Worm (Caenorhabditis elegans) whole organism, L4/young adult: ENCODE data around the gene tam-1.

Experiments
- W03F9.2 ChIP-seq: fragments of 150-350 bp; optimal IDR thresholded peaks from 2 replicates; lab custom pipeline; 2014; ENCODE audit warnings: missing biosample characterization, missing genetic modification characterization
- dao-5 ChIP-seq: sonication (generic microtip); optimal IDR thresholded peaks from 2 replicates; lab custom pipeline; 2016; ENCODE audit warnings: missing genotype, missing genetic modification characterization, moderate library complexity, missing compliant biosample characterization
- him-1 ChIP-seq: sonication (generic microtip); optimal IDR thresholded peaks from 2 replicates; lab custom pipeline; 2016; ENCODE audit warnings: missing genotype, missing genetic modification reagents, missing genetic modification characterization, missing compliant biosample characterization

tam-1 gene

ce11 chrV:4944219-4944618 lies 18.7 kb downstream of the tam-1 start, which contains the start of gene str-211:
str-211 (minus strand) TSS chrV:4944319.
- TF ChIP-seq dao-5 (tag; lab: Kevin White, UChicago) (no peak), him-1 (tag; lab: Kevin White, UChicago) (no peak), W03F9.2 (tag; lab: Kevin White, UChicago) (no peak)

DNA sequence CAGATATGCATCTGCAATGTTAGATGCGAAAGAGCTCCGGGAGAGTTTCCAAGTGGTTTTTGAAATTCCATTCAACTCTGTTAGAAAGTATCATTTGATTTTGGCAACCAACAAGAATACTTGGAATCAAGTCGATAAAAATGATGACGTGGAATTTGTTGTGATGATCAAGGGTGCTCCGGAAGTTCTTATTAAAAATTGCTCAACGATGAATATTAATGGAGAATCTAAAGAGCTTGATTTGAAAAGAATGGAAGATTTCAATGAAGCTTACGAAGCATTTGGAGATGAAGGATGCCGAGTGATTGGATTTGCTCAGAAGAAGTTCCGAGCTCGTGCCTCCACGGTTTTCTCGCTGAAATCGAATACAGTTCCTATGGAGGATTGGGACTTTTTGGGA lies 25.6 kb downstream of the tam-1 start:
- TF ChIP-seq dao-5 (tag; lab: Kevin White, UChicago) (no peak), W03F9.2 (tag; lab: Kevin White, UChicago) (no peak), him-1 (tag; lab: Kevin White, UChicago) (no peak)

- TF ChIP-seq him-1 (tag; lab: Kevin White, UChicago) (no peak), dao-5 (tag; lab: Kevin White, UChicago) (no peak), W03F9.2 (tag; lab: Kevin White, UChicago) (no peak)
Observed at ce11 chrV:4935096-4935495, 27.8 kb downstream of the tam-1 start.

ce11 chrV:4934406-4934805 lies 28.5 kb downstream of the tam-1 start, which contains the start of gene catp-2:
catp-2 (plus strand) TSS chrV:4934706.
- TF ChIP-seq W03F9.2 (tag; lab: Kevin White, UChicago) (no peak), him-1 (tag; lab: Kevin White, UChicago) (no peak), dao-5 (tag; lab: Kevin White, UChicago) (no peak)

ce11 chrV:4933268-4933667 lies 29.6 kb downstream of the tam-1 start:
- TF ChIP-seq dao-5 (tag; lab: Kevin White, UChicago), result no peak
- no peak for TF ChIP-seq W03F9.2 (tag; lab: Kevin White, UChicago)
- no peak for TF ChIP-seq him-1 (tag; lab: Kevin White, UChicago)

DNA sequence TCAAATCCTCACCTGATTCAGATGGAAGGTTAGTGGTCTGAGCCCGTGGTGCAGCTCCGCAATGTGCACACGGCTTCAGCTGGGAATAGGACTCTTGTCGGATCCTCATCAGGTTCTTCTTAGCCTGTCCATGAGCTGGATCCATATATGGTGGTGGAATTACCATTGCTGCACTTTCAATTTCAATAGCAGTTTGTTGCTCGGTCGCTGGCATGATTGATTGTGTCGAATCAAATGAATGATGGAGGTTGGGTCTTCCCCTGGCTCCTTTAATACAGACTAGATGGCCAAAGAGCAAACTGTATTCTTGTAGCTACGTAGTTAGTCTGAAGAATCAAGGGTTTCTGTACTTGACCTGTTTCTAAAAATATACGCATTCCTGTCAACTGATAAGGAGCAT lies 30.1 kb downstream of the tam-1 start, which contains the start of gene C02E7.10:
Gene C02E7.10, minus strand, starts transcription at position 232 of the 400 bp plus-strand sequence.
- TF ChIP-seq him-1 (tag; lab: Kevin White, UChicago) (no peak), dao-5 (tag; lab: Kevin White, UChicago) (no peak), W03F9.2 (tag; lab: Kevin White, UChicago) (no peak)

- TF ChIP-seq him-1 (tag; lab: Kevin White, UChicago), result no peak
Observed at ce11 chrV:4929842-4930241, 33.1 kb downstream of the tam-1 start, which contains the start of gene str-205. str-205 (minus strand) TSS chrV:4929942.

ce11 chrV:4926371-4926770 lies 36.5 kb downstream of the tam-1 start, which contains the start of gene srh-21:
srh-21 (plus strand) TSS chrV:4926671.
- TF ChIP-seq W03F9.2 (tag; lab: Kevin White, UChicago) (no peak), him-1 (tag; lab: Kevin White, UChicago) (no peak), dao-5 (tag; lab: Kevin White, UChicago) (no peak)

- TF ChIP-seq him-1 (tag; lab: Kevin White, UChicago) (no peak), dao-5 (tag; lab: Kevin White, UChicago) (no peak), W03F9.2 (tag; lab: Kevin White, UChicago) (no peak)
Observed at ce11 chrV:4924618-4925017, 38.3 kb downstream of the tam-1 start, which contains the start of gene srh-20. srh-20 (plus strand) TSS chrV:4924918.

ce11 chrV:4922024-4922423 lies 40.9 kb downstream of the tam-1 start, which contains the start of gene srh-22:
srh-22 (plus strand) TSS chrV:4922324.
- TF ChIP-seq dao-5 (tag; lab: Kevin White, UChicago), result no peak
- TF ChIP-seq W03F9.2 (tag; lab: Kevin White, UChicago), result no peak
- no peak for TF ChIP-seq him-1 (tag; lab: Kevin White, UChicago)

DNA sequence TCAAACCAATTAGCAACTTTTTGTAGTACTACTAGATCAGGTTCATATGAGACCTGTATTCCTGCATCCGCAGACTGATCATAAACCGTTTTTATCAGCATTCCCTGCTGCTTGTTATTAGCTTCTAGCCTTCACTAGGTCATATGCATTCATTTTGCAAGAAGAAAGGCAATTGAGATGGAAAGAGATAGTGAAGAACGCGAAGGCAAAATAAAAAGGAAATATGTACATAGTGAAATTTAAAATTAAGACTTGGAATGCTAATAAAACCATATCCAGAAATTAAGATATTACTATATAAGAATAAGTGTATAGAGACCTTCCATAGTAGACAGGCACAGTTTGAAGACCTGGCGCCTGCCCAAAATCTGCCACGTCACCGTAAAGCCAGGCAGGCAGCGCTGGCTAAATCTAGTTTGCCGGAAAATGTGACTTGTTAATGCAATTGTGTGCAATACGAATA lies 42.2 kb downstream of the tam-1 start, which contains the start of the genes C02E7.8 and srh-23:
Gene C02E7.8, minus strand, starts transcription at position 101 of the 463 bp plus-strand sequence.
Gene srh-23, plus strand, starts transcription at position 413 of the 463 bp plus-strand sequence.
- no peak for TF ChIP-seq W03F9.2 (tag; lab: Kevin White, UChicago)
- no peak for TF ChIP-seq dao-5 (tag; lab: Kevin White, UChicago)
- TF ChIP-seq him-1 (tag; lab: Kevin White, UChicago), result no peak

- TF ChIP-seq dao-5 (tag; lab: Kevin White, UChicago) (no peak), W03F9.2 (tag; lab: Kevin White, UChicago) (no peak), him-1 (tag; lab: Kevin White, UChicago) (no peak)
Observed at ce11 chrV:4918664-4919257, 44.1 kb downstream of the tam-1 start, which contains the start of gene C02E7.6. C02E7.6 (plus strand) TSS chrV:4919207.

- TF ChIP-seq dao-5 (tag; lab: Kevin White, UChicago), result no peak
- TF ChIP-seq W03F9.2 (tag; lab: Kevin White, UChicago), result no peak
- TF ChIP-seq him-1 (tag; lab: Kevin White, UChicago), result no peak
Observed at ce11 chrV:4918091-4918624, 44.7 kb downstream of the tam-1 start, which contains the start of gene C02E7.7. C02E7.7 (minus strand) TSS chrV:4918574.
